Worm (Caenorhabditis elegans): ENCODE results near the gene bre-3.

DNA sequence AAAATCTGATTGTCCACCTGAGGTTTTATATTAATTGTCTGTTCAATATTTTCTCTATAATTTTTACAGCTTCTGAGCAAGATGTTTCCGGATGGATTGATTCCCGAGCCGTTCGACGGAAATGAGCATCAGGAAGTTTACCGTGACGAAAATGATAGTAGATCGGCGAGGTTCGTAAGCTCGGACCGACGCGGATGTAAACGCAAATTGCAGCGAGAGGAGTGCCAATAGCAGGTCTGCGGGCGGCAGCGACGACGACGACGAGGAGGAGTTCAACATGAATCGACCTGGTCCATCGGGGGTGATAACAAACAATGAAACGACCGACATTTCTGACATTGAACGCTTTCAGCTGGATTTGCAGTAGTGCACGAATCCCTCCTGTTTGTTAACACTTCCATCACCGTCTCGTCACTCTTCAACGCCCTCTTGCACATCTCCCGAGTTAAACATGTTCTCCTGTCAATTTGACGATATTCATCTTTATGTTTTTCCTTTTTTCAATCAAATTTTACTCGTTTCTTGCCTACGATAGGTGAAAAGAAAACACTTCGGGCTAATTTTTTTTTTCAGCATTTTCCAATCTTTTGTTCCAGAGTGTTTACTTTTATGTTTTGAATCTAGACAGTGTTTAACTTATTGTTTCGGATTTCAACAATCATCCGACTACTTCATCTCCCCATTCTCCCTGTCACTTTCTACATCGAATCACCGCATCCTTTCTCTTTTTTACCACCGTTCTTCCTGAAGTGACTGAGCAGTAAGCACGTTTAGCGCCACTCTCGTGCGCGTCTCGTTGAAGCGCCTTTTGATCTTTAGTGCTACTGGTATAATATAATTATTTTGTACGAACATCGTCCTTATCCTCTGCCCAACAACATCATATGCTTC lies 23.1 kb downstream of the bre-3 start:
- TF ChIP-seq rpc-1 (optimal IDR thresholded peaks at IDR 0.05) (no peak), rpc-1 (tag; optimal IDR thresholded peaks at IDR 0.05) (no peak), lin-40 (tag; optimal IDR thresholded peaks at IDR 0.05) (no peak), hsf-1 (GFP tag; IDR thresholded peaks at IDR 0.05) (no peak; the same call in 1 of the 2 replicates), Y67H2A.10 (GFP tag; conservative IDR thresholded peaks at IDR 0.05) (no peak), Y53F4B.3 (GFP tag; IDR thresholded peaks at IDR 0.05) (no peak), efl-1 (GFP tag; optimal IDR thresholded peaks at IDR 0.05) (no peak)
